Fruit fly (Drosophila melanogaster) ovary, adult (tissue): ENCODE measurements around the gene CG13010.

ENCODE experiments used
- CG17801 ChIP-seq: fragments of 200-800 bp; optimal IDR thresholded peaks from 2 replicates; lab custom pipeline; 2019; ENCODE audit warnings: missing biosample characterization, mild to moderate bottlenecking, missing genetic modification characterization, moderate library complexity; ENCODE audit not compliant: partially characterized antibody

CG13010 gene

DNA sequence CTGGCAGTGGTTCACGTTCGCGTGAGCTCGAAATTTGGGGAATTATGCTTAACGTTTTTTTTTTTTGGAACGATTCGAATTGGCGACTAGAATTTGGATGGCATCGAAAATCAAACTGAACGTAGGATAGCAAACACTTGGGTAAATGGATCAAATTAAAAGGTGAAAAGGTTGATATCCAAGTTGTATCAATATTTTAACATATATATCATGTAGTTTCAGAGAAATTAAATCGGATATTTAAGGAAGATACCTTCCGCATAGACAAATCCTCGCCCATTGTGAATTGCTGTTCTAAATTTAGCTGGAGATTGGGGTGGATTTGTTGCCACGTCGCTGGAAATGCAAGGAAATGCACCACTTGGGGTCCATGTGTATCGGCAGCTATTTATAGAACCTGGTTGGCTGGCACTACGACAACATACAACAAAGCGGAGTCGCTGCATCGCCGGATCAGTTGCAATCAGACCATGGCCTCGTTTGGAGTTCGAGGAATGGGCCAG is at the start of gene CG13010, which contains the start of gene sing:
CG13010 (minus strand) TSS at position 101 of the 503 bp plus-strand sequence.
sing (plus strand) TSS at position 453 of the 503 bp plus-strand sequence.
- no peak for TF ChIP-seq CG17801

DNA sequence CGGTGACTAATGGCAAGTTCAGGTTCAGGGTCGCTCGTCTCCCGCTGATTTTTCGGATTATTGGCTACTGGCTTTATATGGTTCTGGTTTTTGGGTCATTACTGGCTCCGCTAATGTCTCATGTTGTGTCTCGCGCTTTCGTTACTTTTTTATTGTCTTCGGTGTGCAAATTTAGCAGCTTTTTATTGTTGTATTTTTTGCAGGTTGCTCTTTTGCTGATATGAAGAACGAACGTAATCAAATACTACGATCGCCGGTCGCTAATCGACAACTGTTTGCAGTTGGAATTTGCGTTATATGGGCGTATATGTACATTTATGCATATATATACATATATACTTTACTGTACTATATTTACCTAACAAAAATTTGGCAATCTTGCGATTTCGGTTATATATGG is 45.8 kb upstream of the CG13010 start:
- peak; percentile 20 for TF ChIP-seq CG17801

DNA sequence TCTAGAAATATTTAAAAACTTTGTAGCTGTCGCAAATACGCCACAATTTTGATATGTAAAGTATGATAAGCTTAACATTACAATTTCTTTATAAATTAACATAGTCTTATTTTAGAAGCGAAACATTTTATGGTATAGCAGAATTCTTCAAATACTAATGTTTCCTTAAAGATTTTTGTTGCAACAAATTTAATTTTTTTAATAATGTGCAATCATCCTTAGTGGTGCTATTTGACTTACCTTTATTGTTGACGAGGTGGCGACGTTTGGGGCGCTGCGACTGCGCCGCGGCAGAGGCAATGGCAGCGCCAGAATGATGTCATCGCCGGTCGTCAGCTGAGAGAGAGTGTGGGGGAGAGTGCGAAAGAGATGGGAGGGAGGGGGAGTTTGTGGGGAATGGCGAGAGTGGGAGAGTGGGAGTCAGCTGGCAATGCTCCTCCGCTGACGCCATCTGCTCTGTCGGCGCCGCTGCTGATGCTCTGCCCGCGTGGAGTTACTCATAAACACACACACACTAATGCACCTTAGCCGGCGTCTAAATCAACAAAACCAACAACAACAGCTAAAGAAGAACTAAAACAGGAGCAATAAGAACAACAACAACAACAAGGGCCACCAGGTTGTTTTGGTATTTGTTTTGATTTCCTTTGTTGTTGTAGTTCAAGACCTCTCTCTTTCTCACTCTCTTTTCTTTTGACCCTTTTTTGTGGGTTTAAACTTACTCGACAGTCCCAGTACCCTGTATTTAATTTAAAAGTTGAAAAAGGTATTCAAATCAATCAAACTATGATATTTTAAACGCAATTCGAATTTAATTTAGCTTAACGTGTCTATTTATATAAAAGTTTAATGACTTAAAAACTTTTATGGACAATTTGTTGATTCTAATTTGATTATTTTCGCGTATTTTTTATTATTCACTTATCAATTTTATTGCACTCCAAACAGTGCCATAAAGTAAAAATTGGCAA is 44.7 kb upstream of the CG13010 start:
- peak; percentile 38 for TF ChIP-seq CG17801

DNA sequence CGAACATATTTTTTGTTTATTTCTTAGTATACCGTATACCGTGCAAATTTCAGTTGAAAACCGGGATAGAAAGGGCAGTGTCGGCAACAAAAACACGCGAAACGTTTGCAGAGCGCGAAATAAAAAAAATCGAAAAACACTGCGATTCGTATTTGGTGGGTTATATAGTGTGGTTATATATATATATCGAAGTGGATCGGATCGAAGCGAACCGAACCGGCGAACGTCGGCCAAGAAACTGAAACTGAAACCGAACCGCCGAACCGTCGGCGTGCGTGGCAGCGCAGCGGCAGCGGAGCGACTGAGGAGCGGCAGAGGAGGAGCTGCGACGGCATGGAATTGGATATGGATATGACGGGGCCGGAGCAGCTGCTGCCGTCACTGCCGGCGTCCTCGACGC is 42.4 kb upstream of the CG13010 start, which contains the start of the genes CG32572 and CG34325:
CG32572 (plus strand) TSS at position 16 of the 400 bp plus-strand sequence.
CG34325 (minus strand) TSS at position 244 of the 400 bp plus-strand sequence.
- TF ChIP-seq CG17801 = peak; percentile 9

DNA sequence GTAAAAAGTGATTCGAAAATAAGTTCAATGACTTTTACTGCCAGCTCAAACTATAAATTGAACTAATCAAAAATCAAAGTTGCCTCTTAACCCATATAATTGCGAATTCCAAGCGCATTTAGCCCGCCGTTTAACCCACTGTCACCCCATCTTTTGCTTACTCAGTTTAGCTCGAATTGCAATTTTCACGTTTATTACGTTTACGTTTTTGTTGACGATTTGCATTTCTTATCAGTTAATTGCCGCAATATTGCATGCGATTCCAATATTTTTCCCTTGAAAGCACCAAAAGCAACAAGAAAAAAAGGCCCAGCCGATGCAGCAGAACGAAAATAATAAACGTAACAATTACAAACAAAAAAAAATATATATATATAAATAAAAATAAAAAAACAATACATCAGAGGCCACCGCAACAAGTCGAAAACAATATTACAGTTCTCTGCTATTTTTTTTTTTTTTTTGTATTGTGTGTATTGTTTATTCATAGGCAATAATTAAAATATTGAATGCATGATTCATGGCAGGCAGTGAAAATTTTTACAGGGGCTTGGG is 39.5 kb upstream of the CG13010 start:
- peak; percentile 70 for TF ChIP-seq CG17801

DNA sequence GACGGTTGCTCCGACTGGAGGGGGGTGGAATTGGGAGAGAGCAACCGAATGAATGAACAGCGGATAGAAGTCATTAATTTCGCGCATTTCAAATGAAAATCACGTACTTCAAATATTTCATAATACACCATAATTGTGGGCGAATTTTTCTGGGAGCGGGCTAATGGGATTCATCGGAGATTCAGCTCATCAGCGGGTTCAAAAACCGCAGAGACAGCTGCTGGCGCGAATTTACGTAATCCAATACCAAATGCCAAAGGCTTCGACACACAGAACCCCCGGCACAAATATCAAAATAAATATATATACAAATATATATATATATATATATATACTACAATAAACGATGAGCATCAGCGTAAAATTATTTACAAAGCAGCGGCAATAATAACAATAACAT is 37.9 kb upstream of the CG13010 start:
- TF ChIP-seq CG17801 = no peak

DNA sequence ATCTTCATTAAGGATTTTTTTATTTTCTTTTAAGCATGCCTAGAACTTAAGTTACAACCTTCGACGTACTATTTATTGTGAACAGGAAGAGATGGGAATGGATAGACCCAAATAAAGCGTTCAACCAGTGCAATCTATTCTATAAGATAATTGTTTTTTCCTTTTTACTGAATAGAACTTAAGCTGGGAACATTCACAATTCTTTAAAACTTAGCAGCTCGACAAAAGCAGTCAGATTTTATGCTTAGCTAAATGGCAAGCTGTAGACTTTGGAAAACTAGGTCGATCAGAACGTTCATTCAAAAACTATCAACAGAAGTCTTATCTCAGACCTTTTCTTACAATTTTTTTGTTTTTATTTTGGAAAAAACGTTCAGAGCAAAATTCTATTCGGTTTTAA is 32.3 kb upstream of the CG13010 start, which contains the start of gene CG13008:
CG13008 (plus strand) TSS at position 301 of the 400 bp plus-strand sequence.
- no peak for TF ChIP-seq CG17801

DNA sequence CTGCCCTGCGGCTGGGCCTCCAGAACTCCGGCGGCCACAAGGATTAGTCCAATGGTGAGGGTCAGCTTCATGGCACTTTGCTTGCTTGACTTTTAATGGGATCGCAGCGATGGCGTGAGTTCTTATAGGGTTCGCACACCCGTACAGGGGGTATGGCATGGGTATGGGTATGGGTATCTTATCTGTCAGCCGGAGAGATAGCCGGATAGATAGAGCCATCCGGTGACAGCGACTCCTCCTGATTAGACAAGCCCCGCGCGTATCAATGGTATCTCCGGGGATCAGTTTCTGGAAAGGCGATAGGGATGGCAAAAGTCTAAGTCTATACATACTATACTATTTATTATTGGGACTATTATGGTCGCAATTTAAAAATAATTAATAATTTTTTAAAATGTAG is 28.0 kb upstream of the CG13010 start, which contains the start of gene CG9672:
CG9672 (minus strand) TSS at position 101 of the 400 bp plus-strand sequence.
- TF ChIP-seq CG17801 = no peak

DNA sequence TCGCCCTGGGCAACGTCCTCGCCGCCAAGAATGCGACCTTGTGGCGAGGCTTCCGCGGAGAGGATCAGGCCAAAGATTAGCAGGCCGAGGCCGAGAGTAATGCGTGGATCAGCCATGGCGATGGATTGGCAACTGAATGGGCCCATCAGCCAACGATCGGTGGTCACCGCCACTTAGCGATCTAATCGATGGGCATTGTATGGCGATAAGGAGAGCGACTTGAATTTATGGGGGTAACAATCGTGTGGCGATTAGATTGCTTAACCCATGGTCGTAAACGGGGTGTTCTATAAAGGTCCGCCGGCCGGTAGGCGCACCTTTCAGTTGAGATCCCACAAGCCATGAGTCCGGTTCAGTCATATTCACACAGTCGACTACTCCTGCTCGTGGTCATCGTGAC is 25.0 kb upstream of the CG13010 start, which contains the start of the genes CG9673 and CG4653:
CG9673 (minus strand) TSS at position 138 of the 400 bp plus-strand sequence.
CG4653 (plus strand) TSS at position 335 of the 400 bp plus-strand sequence.
- no peak for TF ChIP-seq CG17801

DNA sequence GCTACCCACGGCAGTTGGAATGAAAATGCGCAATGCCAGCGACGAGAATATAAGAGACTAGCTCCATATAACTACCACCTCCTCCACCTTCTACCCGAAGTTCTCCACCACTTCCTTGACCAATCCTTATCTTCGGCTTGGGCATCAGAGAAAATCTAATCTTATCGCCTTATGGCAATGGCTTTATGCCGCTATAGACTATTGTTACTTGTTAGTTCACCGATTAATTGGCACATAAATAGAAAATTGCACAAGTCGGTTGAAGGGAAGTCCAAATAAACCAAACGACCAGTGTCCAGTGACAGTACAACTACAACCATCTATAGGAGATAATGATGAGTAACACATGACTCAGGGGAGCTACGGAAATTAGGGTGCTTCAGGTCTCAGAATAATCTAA is 23.2 kb upstream of the CG13010 start, which contains the start of gene sphe:
sphe (minus strand) TSS at position 32 of the 400 bp plus-strand sequence.
- TF ChIP-seq CG17801 = no peak

DNA sequence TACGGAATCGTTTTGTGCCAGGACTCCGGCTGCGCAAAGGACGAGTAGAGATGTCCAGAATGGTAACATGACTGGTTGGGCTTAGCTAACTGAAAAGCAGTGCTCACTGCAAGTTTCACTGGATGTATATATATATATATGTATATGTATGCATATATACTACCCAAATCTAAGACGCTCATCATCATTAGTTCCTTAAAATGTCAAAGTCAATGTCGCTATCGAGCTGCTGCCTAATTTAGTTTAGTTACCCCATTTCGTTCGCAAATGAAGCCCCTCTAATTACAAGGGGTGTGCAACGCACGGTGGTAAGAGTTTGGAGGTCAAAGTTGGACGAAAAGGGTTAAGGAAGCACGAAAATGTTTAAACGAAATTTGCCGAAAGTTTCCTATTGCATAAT is 21.3 kb upstream of the CG13010 start, which contains the start of gene CG9676:
CG9676 (minus strand) TSS at position 101 of the 400 bp plus-strand sequence.
- TF ChIP-seq CG17801 = no peak

DNA sequence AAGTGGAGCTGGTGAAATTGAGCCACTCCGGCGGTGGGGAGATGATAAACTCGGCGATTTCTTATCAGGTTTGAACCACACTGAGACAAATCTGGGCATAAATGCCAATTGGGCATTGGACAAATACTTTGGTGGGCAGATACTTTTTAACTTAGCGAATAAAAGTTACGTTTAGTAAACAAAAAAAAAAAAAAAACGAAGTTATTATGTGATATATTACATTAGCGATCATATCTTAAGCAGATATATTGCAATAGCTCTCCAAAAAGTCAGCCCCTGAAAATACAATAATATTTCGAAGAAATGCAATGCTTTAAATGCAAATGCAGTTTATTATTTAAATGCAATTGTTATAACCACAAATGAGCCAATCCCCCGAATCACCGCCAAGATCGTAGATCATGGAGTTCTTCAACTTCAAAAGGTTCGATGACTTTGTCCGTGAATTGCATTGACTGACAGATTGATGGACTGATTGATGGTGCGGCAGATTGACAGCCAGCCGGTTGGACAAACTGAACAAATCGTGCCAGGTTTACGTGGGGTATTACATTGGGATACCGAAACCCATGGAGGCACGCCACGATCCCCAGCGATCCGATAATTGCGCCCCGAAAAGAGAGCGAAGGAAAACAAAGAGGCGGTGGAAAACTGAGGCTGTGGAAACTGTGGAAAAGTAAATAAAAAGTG is 19.3 kb upstream of the CG13010 start:
- no peak for TF ChIP-seq CG17801

DNA sequence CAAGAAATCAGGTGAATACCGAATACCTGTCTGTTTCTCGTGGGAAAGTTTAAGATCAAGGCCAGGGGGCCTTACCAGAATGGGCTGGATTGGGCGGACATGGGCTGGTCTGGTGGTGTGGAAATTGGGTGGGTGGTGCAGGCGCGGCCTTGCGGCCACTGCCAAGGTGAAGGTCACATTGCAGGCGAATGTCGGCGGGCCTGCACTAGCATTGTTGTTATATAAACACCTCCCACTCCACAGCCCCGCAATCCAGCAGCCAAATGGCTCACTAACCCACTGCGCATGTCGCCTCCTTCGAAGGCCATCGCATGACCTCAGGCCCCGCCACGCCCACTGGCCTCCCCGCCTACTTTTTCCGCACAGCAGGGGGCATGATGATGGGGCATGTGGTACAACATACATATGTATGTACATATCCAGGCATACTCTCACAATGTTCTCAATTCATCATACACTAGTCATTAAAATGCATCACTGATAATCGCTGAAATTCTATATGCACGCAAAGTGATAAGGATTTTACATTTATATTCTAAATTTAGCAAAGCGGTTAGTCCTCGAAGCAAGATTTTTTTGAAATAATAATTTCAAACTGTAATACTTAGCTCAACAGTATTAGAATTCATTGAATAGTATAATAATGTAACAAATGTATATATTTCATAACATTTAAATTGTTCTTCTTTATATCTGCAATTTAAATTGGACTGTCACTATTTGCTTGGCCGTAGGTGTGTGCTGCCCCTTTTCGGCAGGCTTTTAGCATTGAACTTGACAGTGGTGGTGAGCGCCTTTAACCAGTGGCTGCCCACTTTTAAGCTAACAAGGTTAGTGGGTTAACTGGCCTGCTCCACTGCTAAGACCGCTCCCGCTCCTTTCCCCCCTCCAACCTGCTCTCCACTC is 18.1 kb upstream of the CG13010 start:
- no peak for TF ChIP-seq CG17801

DNA sequence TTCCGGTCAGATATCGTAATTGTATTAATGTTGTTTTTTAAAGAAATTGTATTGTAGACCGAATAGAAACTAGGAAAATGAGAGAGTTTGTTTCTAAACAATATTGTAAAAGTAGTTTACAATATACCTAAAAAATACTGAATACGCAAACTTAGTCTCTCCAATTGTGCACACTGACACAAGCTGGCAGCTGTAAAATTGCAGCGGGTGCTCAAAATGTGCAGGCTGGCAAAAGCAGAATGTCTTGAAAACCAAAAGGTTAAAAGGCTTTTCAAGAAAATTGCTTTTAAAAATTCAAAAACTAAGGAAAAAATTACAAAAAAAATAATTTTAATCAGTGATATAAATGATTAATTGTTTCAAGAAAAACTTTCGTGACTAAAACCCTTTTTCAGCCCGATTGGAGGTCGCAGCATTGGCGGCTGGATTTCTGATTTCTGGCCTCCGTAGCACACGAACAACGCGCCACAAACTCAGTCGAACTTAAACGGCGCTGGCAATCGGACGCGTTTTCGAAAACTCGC is 17.0 kb upstream of the CG13010 start, which contains the start of gene CG4678:
CG4678 (plus strand) TSS at position 474 of the 524 bp plus-strand sequence.
- no peak for TF ChIP-seq CG17801

DNA sequence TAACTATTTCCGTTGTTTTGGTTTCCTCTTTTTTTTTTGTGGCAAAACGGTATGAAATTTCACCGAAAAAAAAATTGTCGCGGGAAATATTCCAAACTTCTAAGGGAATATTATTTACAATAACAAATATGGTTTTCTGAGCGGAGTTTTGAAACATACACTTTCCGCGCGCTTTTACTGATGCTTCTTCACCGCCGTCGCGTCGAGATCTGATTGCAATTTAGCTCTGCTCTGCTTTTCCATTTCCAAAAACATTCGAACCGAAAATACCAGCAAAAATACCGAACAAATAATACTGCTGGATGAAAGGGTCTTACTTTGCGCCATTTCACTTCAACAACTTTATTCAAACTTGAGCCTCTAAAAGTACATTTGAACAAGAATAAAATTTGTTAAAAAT is 16.2 kb upstream of the CG13010 start, which contains the start of gene Septin4:
Septin4 (minus strand) TSS at position 215 of the 400 bp plus-strand sequence.
- no peak for TF ChIP-seq CG17801
